Fruit fly (Drosophila melanogaster): ENCODE measurements around the gene CG46441.

CG46441 gene

dm6 chr3R:20545678-20546077, 43.9 kb upstream of the CG46441 start (continued):
- TF ChIP-seq HLH106 (tag; optimal IDR thresholded peaks at IDR 0.05) (peak; percentile 6), dl (GFP tag; optimal IDR thresholded peaks at IDR 0.05; ENCODE audit: insufficient read depth in 1 of 2, partially characterized antibody in 2 of 2) (no peak), pan (optimal IDR thresholded peaks at IDR 0.05) (no peak), GATAd (GFP tag; optimal IDR thresholded peaks at IDR 0.05) (no peak), sage (GFP tag; optimal IDR thresholded peaks at IDR 0.05) (no peak), Myc (optimal IDR thresholded peaks at IDR 0.05) (no peak), Abd-B (GFP tag; optimal IDR thresholded peaks at IDR 0.05) (no peak)

DNA sequence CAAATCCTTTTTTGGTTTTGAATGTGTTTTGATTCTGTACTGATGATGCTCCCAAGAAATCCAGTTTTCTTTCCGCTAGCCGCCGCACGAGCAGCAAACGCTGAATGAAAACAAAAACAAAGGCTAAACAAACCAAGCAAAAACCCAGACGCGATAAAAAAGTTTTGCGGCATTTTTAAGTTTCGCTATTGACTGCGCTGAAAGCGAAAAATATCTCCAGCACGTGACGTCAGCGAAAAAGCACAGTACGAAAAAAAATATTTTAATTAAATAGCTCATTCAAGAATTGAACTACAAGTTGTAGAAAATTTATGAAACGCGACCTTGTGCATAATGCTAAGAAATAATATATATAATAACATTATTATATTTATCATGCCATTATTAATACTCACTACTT, 43.1 kb upstream of the CG46441 start:
- no peak for TF ChIP-seq CrebA (GFP tag; optimal IDR thresholded peaks at IDR 0.05; ENCODE audit: borderline replicate concordance)
- TF ChIP-seq brk (GFP tag; optimal IDR thresholded peaks at IDR 0.05), result peak; percentile 17

dm6 chr3R:20543719-20544118, 41.9 kb upstream of the CG46441 start:
- no peak for TF ChIP-seq Dfd (GFP tag; optimal IDR thresholded peaks at IDR 0.05)
- no peak for TF ChIP-seq Mio (GFP tag; optimal IDR thresholded peaks at IDR 0.05)
- no peak for TF ChIP-seq N (GFP tag; optimal IDR thresholded peaks at IDR 0.05)
- no peak for TF ChIP-seq pan (optimal IDR thresholded peaks at IDR 0.05)
- TF ChIP-seq foxo (GFP tag; optimal IDR thresholded peaks at IDR 0.05), result no peak
- TF ChIP-seq dl (GFP tag; optimal IDR thresholded peaks at IDR 0.05; ENCODE audit: insufficient read depth in 1 of 2, partially characterized antibody in 2 of 2), result no peak
- no peak for TF ChIP-seq dsf (GFP tag; optimal IDR thresholded peaks at IDR 0.05; ENCODE audit: borderline replicate concordance)
- no peak for TF ChIP-seq Myc (optimal IDR thresholded peaks at IDR 0.05)

dm6 chr3R:20543220-20543619, 41.4 kb upstream of the CG46441 start:
- TF ChIP-seq psq (GFP tag; optimal IDR thresholded peaks at IDR 0.05) (peak; percentile 37), woc (GFP tag; optimal IDR thresholded peaks at IDR 0.05) (no peak)

- no peak for TF ChIP-seq dl (GFP tag; optimal IDR thresholded peaks at IDR 0.05; ENCODE audit: insufficient read depth in 1 of 2, partially characterized antibody in 2 of 2)
- no peak for TF ChIP-seq HLH106 (tag; optimal IDR thresholded peaks at IDR 0.05)
- peak; percentile 22 for TF ChIP-seq dsf (GFP tag; optimal IDR thresholded peaks at IDR 0.05; ENCODE audit: borderline replicate concordance)
- no peak for TF ChIP-seq jim (GFP tag; optimal IDR thresholded peaks at IDR 0.05)
- no peak for TF ChIP-seq h (GFP tag; optimal IDR thresholded peaks at IDR 0.05)
- TF ChIP-seq OdsH (GFP tag; optimal IDR thresholded peaks at IDR 0.05), result peak; percentile 33
- no peak for TF ChIP-seq Dif (GFP tag; optimal IDR thresholded peaks at IDR 0.05; ENCODE audit: partially characterized antibody)
- no peak for TF ChIP-seq Vsx2 (GFP tag; optimal IDR thresholded peaks at IDR 0.05; ENCODE audit: partially characterized antibody)
- peak; percentile 43 for TF ChIP-seq tai (GFP tag; optimal IDR thresholded peaks at IDR 0.05)
- no peak for TF ChIP-seq lola (GFP tag; optimal IDR thresholded peaks at IDR 0.05)
- no peak for TF ChIP-seq N (GFP tag; optimal IDR thresholded peaks at IDR 0.05)
- TF ChIP-seq Hnf4 (GFP tag; optimal IDR thresholded peaks at IDR 0.05), result peak; percentile 53
- peak; percentile 26 for TF ChIP-seq brk (GFP tag; optimal IDR thresholded peaks at IDR 0.05)
- TF ChIP-seq GATAd (GFP tag; optimal IDR thresholded peaks at IDR 0.05), result no peak
- TF ChIP-seq sage (GFP tag; optimal IDR thresholded peaks at IDR 0.05), result no peak
- peak; percentile 32 for TF ChIP-seq CG9705 (GFP tag; optimal IDR thresholded peaks at IDR 0.05)
- TF ChIP-seq CrebA (GFP tag; optimal IDR thresholded peaks at IDR 0.05; ENCODE audit: borderline replicate concordance), result no peak
- no peak for TF ChIP-seq ey (GFP tag; optimal IDR thresholded peaks at IDR 0.05)
- peak; percentile 36 for TF ChIP-seq Sp1 (GFP tag; optimal IDR thresholded peaks at IDR 0.05)
- TF ChIP-seq rgr (GFP tag; optimal IDR thresholded peaks at IDR 0.05), result peak; percentile 0
These were observed 40.7 kb upstream of the CG46441 start for dm6 chr3R:20542283-20543144.

- TF ChIP-seq sage (GFP tag; optimal IDR thresholded peaks at IDR 0.05) (peak; percentile 45), h (GFP tag; optimal IDR thresholded peaks at IDR 0.05) (peak; percentile 78), Dif (GFP tag; optimal IDR thresholded peaks at IDR 0.05; ENCODE audit: partially characterized antibody) (peak; percentile 6), foxo (GFP tag; optimal IDR thresholded peaks at IDR 0.05) (no peak), CrebA (GFP tag; optimal IDR thresholded peaks at IDR 0.05; ENCODE audit: borderline replicate concordance) (no peak), Rel (GFP tag; optimal IDR thresholded peaks at IDR 0.05) (no peak), Rel (tag; optimal IDR thresholded peaks at IDR 0.05) (peak; percentile 74), dl (GFP tag; optimal IDR thresholded peaks at IDR 0.05; ENCODE audit: insufficient read depth in 1 of 2, partially characterized antibody in 2 of 2) (peak in 1 of 2 experiments; percentile 38), fru (GFP tag; optimal IDR thresholded peaks at IDR 0.05) (peak; percentile 41), brk (GFP tag; optimal IDR thresholded peaks at IDR 0.05) (no peak), Mio (GFP tag; optimal IDR thresholded peaks at IDR 0.05) (no peak), psq (GFP tag; optimal IDR thresholded peaks at IDR 0.05) (no peak), jim (GFP tag; optimal IDR thresholded peaks at IDR 0.05) (no peak), Vsx2 (GFP tag; optimal IDR thresholded peaks at IDR 0.05; ENCODE audit: partially characterized antibody) (peak; percentile 83)
These were observed 32.8 kb upstream of the CG46441 start, which contains the start of the genes MtnE and MtnD for dm6 chr3R:20534575-20534974. MtnE (minus strand) TSS chr3R:20534704. MtnD (plus strand) TSS chr3R:20534962.

Data from whole organism, wandering third instar larva.